Fruit fly (Drosophila melanogaster): ENCODE results near the gene CG10738.

- TF ChIP-seq CG1620 (GFP tag; optimal IDR thresholded peaks at IDR 0.05) (no peak), ovo (GFP tag; optimal IDR thresholded peaks at IDR 0.05) (no peak), Mnt (GFP tag; optimal IDR thresholded peaks at IDR 0.05) (no peak), CG7045 (GFP tag; optimal IDR thresholded peaks at IDR 0.05) (no peak), toe (GFP tag; optimal IDR thresholded peaks at IDR 0.05) (no peak), bab1 (GFP tag; optimal IDR thresholded peaks at IDR 0.05) (no peak), CG7101 (tag; optimal IDR thresholded peaks at IDR 0.05) (no peak), cic (GFP tag; optimal IDR thresholded peaks at IDR 0.05) (no peak), CG5204 (GFP tag; optimal IDR thresholded peaks at IDR 0.05) (no peak), CG11617 (GFP tag; optimal IDR thresholded peaks at IDR 0.05) (no peak), Clk (GFP tag; optimal IDR thresholded peaks at IDR 0.05) (no peak), kay (GFP tag; ENCODE audit: borderline replicate concordance) (no peak)
Measured at dm6 chr3L:13433522-13433921, 17.0 kb upstream of the CG10738 start.

Data from whole organism, adult.